Worm (Caenorhabditis elegans) whole organism, young adult: Measurements from ENCODE around the gene rab-3.

Source experiments
- B0261.1 ChIP-seq: sonication (generic microtip); optimal IDR thresholded peaks from 2 replicates; lab custom pipeline; 2016; ENCODE audit warnings: mild to moderate bottlenecking, missing genetic modification characterization, moderate library complexity, missing compliant biosample characterization
- B0336.3 ChIP-seq: fragments of 200-800 bp; sonication (Bioruptor generic); IDR thresholded peaks from 2 replicates; pipeline ENCODE4 v1.3.6; 2022; ENCODE audit warnings: missing genetic modification characterization, missing compliant biosample characterization
- F39B2.1 ChIP-seq: fragments of 200-800 bp; sonication (Bioruptor generic); IDR thresholded peaks from 2 replicates; pipeline ENCODE4 v1.3.6; 2022; ENCODE audit warnings: missing genetic modification reagents, missing genetic modification characterization, missing compliant biosample characterization
- F49E8.2 ChIP-seq: sonication (generic microtip); optimal IDR thresholded peaks from 3 replicates; lab custom pipeline; 2017; ENCODE audit warnings: missing genetic modification characterization, mild to moderate bottlenecking, missing compliant biosample characterization, antibody characterized with exemption, moderate library complexity; ENCODE audit not compliant: insufficient read depth
- F52B5.7 ChIP-seq: sonication (generic microtip); optimal IDR thresholded peaks from 2 replicates; lab custom pipeline; 2016; ENCODE audit warnings: mild to moderate bottlenecking, missing genetic modification characterization, missing compliant biosample characterization
- Y53F4B.3 ChIP-seq: fragments of 200-800 bp; sonication (Bioruptor generic); IDR thresholded peaks from 2 replicates; pipeline ENCODE4 v1.3.6; 2022; ENCODE audit warnings: missing genetic modification reagents, missing genetic modification characterization, missing compliant biosample characterization
- Y53G8AR.9 ChIP-seq: fragments of 200-800 bp; sonication (Bioruptor generic); conservative IDR thresholded peaks from 2 replicates; pipeline ENCODE4 v1.3.6; 2022; ENCODE audit warnings: missing genetic modification reagents, missing genetic modification characterization, missing compliant biosample characterization
- akir-1 ChIP-seq: fragments of 200-800 bp; sonication (Bioruptor generic); optimal IDR thresholded peaks from 2 replicates; lab custom pipeline; 2018; ENCODE audit warnings: mild to moderate bottlenecking, missing genetic modification characterization, moderate library complexity, missing compliant biosample characterization
- aptf-2 ChIP-seq: fragments of 200-800 bp; sonication (Bioruptor generic); conservative IDR thresholded peaks from 2 replicates; pipeline ENCODE4 v1.3.6; 2022; ENCODE audit warnings: missing genetic modification reagents, missing genetic modification characterization, missing compliant biosample characterization
- attf-6 ChIP-seq: fragments of 200-800 bp; sonication (Bioruptor generic); IDR thresholded peaks from 2 replicates; pipeline ENCODE4 v1.3.6; 2022; ENCODE audit warnings: missing genetic modification reagents, missing genetic modification characterization, missing compliant biosample characterization
- bed-1 ChIP-seq: fragments of 200-800 bp; sonication (Bioruptor generic); IDR thresholded peaks from 2 replicates; pipeline ENCODE4 v1.3.6; 2022; ENCODE audit warnings: missing genetic modification reagents, missing genetic modification characterization, missing compliant biosample characterization
- ceh-27 ChIP-seq: fragments of 200-800 bp; sonication (Bioruptor generic); optimal IDR thresholded peaks from 2 replicates; lab custom pipeline; 2018; ENCODE audit warnings: mild to moderate bottlenecking, missing genetic modification characterization, moderate library complexity, missing compliant biosample characterization
- ceh-40 ChIP-seq: fragments of 200-800 bp; sonication (Bioruptor generic); IDR thresholded peaks from 2 replicates; pipeline ENCODE4 v1.3.6; 2022; ENCODE audit warnings: missing genetic modification characterization, missing compliant biosample characterization
- fkh-3 ChIP-seq: sonication (generic microtip); optimal IDR thresholded peaks from 2 replicates; lab custom pipeline; 2016; ENCODE audit warnings: mild to moderate bottlenecking, missing genetic modification characterization, missing compliant biosample characterization
- gei-17 ChIP-seq: fragments of 200-800 bp; sonication (Bioruptor generic); optimal IDR thresholded peaks from 2 replicates; lab custom pipeline; 2018; ENCODE audit warnings: mild to moderate bottlenecking, missing genetic modification characterization, missing compliant biosample characterization
- hrde-1 ChIP-seq: sonication (generic microtip); optimal IDR thresholded peaks from 2 replicates; lab custom pipeline; 2016; ENCODE audit warnings: missing genetic modification characterization, mild to moderate bottlenecking, missing compliant biosample characterization, moderate library complexity, missing genotype, missing genetic modification reagents, borderline replicate concordance
- let-526 ChIP-seq: fragments of 200-800 bp; sonication (Bioruptor generic); IDR thresholded peaks from 2 replicates; pipeline ENCODE4 v1.3.6; 2022; ENCODE audit warnings: missing genetic modification reagents, missing genetic modification characterization, missing compliant biosample characterization
- lin-40 ChIP-seq: sonication (generic microtip); optimal IDR thresholded peaks from 2 replicates; lab custom pipeline; 2016; ENCODE audit warnings: missing genetic modification characterization, mild to moderate bottlenecking, missing compliant biosample characterization, missing genotype, missing genetic modification reagents
- lin-54 ChIP-seq: fragments of 200-800 bp; sonication (Bioruptor generic); optimal IDR thresholded peaks from 2 replicates; lab custom pipeline; 2018; ENCODE audit warnings: mild to moderate bottlenecking, missing genetic modification characterization, missing compliant biosample characterization
- madf-3 ChIP-seq: fragments of 200-800 bp; sonication (Bioruptor generic); IDR thresholded peaks from 2 replicates; pipeline ENCODE4 v1.3.6; 2022; ENCODE audit warnings: missing genetic modification reagents, missing genetic modification characterization, missing compliant biosample characterization
- madf-6 ChIP-seq: fragments of 200-800 bp; sonication (Bioruptor generic); IDR thresholded peaks from 2 replicates; pipeline ENCODE4 v1.3.6; 2022; ENCODE audit warnings: missing genetic modification reagents, missing genetic modification characterization, missing compliant biosample characterization
- mel-28 ChIP-seq: sonication (generic microtip); optimal IDR thresholded peaks from 2 replicates; lab custom pipeline; 2016; ENCODE audit warnings: borderline replicate concordance, mild to moderate bottlenecking, missing genetic modification characterization, missing compliant biosample characterization
- nfya-2 ChIP-seq: fragments of 200-800 bp; sonication (Bioruptor generic); IDR thresholded peaks from 2 replicates; pipeline ENCODE4 v1.3.6; 2022; ENCODE audit warnings: missing genetic modification reagents, missing genetic modification characterization, missing compliant biosample characterization
- nhr-80 ChIP-seq: sonication (generic microtip); optimal IDR thresholded peaks from 2 replicates; lab custom pipeline; 2016; ENCODE audit warnings: missing genetic modification characterization, missing compliant biosample characterization
- nhr-90 ChIP-seq: sonication (generic microtip); optimal IDR thresholded peaks from 2 replicates; lab custom pipeline; 2016; ENCODE audit warnings: missing genotype, mild to moderate bottlenecking, missing genetic modification characterization, missing compliant biosample characterization
- rec-8 ChIP-seq, 2 experiments: sonication (generic microtip); optimal IDR thresholded peaks; 2 replicates each; lab custom pipeline; 2016; ENCODE audit warnings: mild to moderate bottlenecking in 2 of 2, missing genetic modification characterization in 2 of 2, missing genetic modification reagents in 2 of 2, missing genotype in 2 of 2, missing biosample characterization in 1 of 2, missing compliant biosample characterization in 1 of 2, moderate library complexity in 1 of 2
- snpc-4 ChIP-seq, 5 experiments: fragments of 150-350 bp in 1 of 5; sonication (generic microtip) in 4 of 5; optimal IDR thresholded peaks; 2 replicates each; lab custom pipeline; 2014 to 2018; ENCODE audit warnings: missing genetic modification characterization in 5 of 5, missing biosample characterization in 3 of 5, antibody characterized with exemption in 2 of 5, mild to moderate bottlenecking in 2 of 5, missing compliant biosample characterization in 2 of 5, missing genotype in 2 of 5, moderate library complexity in 2 of 5, missing genetic modification reagents in 1 of 5
- tbx-9 ChIP-seq: sonication (generic microtip); optimal IDR thresholded peaks from 2 replicates; lab custom pipeline; 2016; ENCODE audit warnings: borderline replicate concordance, missing genetic modification characterization, inconsistent platforms, missing compliant biosample characterization
- unc-62 ChIP-seq: fragments of 150-350 bp; optimal IDR thresholded peaks from 2 replicates; lab custom pipeline; 2014; ENCODE audit warnings: missing biosample characterization, missing genetic modification reagents, missing genetic modification characterization
- xnd-1 ChIP-seq: sonication (generic microtip); optimal IDR thresholded peaks from 2 replicates; lab custom pipeline; 2016; ENCODE audit warnings: missing genotype, missing genetic modification reagents, missing genetic modification characterization, missing compliant biosample characterization
- ztf-22 ChIP-seq: fragments of 200-800 bp; sonication (Bioruptor generic); optimal IDR thresholded peaks from 2 replicates; lab custom pipeline; 2018; ENCODE audit warnings: mild to moderate bottlenecking, missing genetic modification characterization, moderate library complexity, missing compliant biosample characterization
- ztf-3 ChIP-seq: fragments of 200-800 bp; sonication (Bioruptor generic); optimal IDR thresholded peaks from 2 replicates; lab custom pipeline; 2018; ENCODE audit warnings: mild to moderate bottlenecking, missing genetic modification characterization, missing compliant biosample characterization

Gene rab-3

DNA sequence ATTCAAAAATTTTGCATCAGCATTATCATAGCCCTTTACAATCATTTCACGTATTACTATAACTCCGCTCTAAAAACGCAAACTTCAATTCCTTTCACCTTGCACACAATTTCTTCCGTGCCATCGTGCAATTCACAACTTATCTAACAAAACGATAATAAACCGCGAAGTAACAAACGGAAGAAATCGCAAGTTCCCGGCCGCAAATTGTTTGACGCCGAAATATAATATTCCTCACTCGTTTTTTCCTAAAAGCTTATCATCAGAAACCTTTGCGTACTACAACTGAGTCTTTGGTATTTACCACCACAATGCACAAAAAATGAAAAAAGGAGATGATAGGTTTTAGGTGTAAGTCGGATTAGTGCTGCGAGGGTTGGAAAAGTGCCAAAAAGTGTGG is 19.7 kb upstream of the rab-3 start:
- TF ChIP-seq mel-28 (tag; lab: Kevin White, UChicago) (no peak), let-526 (GFP tag; lab: Robert Waterston, UW) (no peak), nhr-80 (tag; lab: Kevin White, UChicago) (peak; percentile 47)

DNA sequence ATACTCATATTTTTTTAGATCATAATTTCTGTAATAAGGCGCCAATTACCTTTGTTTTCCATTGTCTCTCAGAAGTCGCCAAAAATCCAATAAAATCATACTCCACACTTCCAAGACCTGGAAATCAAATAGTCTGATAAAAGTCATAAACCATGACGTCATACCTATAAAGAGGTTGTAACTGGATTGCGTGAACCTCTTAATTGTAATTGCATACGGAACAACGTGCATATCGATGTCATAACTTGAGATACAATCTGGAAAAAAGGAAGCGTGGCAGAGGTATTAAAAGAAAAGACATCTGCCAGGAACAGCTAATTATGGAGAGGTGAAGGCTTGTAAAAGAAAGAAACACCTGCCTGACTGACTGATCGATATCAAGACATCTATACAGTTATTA is 17.4 kb upstream of the rab-3 start, which contains the start of gene F10C1.9:
F10C1.9 (minus strand) TSS at position 197 of the 400 bp plus-strand sequence.
- TF ChIP-seq xnd-1 (tag; lab: Kevin White, UChicago) (no peak), lin-40 (no peak), ceh-40 (GFP tag; lab: Robert Waterston, UW) (no peak), aptf-2 (GFP tag; lab: Robert Waterston, UW) (no peak), B0261.1 (tag; lab: Kevin White, UChicago) (no peak), ztf-3 (GFP tag; lab: Kevin White, UChicago) (no peak), F49E8.2 (tag; lab: Kevin White, UChicago) (no peak), snpc-4 (GFP tag; optimal IDR thresholded peaks at IDR 0.05; lab: Kevin White, UChicago) (no peak), snpc-4 (tag; optimal IDR thresholded peaks at IDR 0.05; lab: Kevin White, UChicago) (no peak), unc-62 (no peak), fkh-3 (tag; lab: Kevin White, UChicago) (no peak), madf-6 (GFP tag; lab: Robert Waterston, UW) (no peak), B0336.3 (no peak), ztf-22 (GFP tag; lab: Kevin White, UChicago) (no peak), bed-1 (GFP tag; lab: Robert Waterston, UW) (no peak), tbx-9 (tag; lab: Kevin White, UChicago) (no peak), hrde-1 (tag; lab: Kevin White, UChicago) (no peak), Y53F4B.3 (GFP tag; lab: Robert Waterston, UW) (no peak)
- TF ChIP-seq, all 124 proteins: peak for 0

ce11 chrII:5744342-5744741 is 16.7 kb upstream of the rab-3 start:
- TF ChIP-seq nhr-80 (tag; lab: Kevin White, UChicago) (peak; percentile 67), nhr-90 (tag; lab: Kevin White, UChicago) (no peak)

DNA sequence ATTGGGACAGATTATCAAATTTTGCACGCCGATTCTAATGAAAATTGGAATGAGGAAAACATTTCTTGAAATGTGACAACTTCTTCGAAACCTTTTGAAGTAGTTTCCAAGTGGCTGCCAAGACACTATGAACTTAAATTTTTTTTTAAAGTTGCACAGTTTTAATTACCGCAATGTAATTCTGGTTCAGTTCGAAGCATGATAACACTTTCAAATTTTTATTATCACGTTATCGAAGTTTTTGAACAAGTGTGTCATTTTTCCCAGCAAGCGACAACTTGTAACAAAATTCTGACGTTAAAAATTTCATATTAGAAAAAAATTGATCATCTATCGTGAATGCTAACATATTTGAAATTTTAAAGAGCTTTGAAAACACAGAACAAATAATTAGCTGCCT is 15.1 kb upstream of the rab-3 start:
- TF ChIP-seq lin-54 (no peak), gei-17 (GFP tag; lab: Kevin White, UChicago) (no peak), ceh-27 (GFP tag; lab: Kevin White, UChicago) (no peak), F52B5.7 (tag; lab: Kevin White, UChicago) (no peak), nhr-80 (tag; lab: Kevin White, UChicago) (peak; percentile 32)

ce11 chrII:5738795-5739194 is 11.1 kb upstream of the rab-3 start, which contains the start of gene hlh-14:
Gene hlh-14, minus strand, starts transcription at chrII:5738895.
- TF ChIP-seq rec-8 (tag; optimal IDR thresholded peaks at IDR 0.05; lab: Kevin White, UChicago): no peak
- TF ChIP-seq Y53G8AR.9 (GFP tag; lab: Robert Waterston, UW): no peak
- TF ChIP-seq F39B2.1: no peak
- no peak for TF ChIP-seq akir-1 (GFP tag; lab: Kevin White, UChicago)
- TF ChIP-seq aptf-2 (GFP tag; lab: Robert Waterston, UW): no peak
- TF ChIP-seq Y53F4B.3 (GFP tag; lab: Robert Waterston, UW): no peak
- TF ChIP-seq nfya-2 (GFP tag; lab: Robert Waterston, UW): no peak
- no peak for TF ChIP-seq attf-6 (GFP tag; lab: Robert Waterston, UW)
- no peak for TF ChIP-seq madf-3 (GFP tag; lab: Robert Waterston, UW)
